Fruit fly (Drosophila melanogaster) whole organism, embryonic: Measurements from ENCODE around the gene Socs36E.

Experiments
- Adf1 ChIP-seq: fragments of 200-800 bp; sonication (Bioruptor generic); IDR thresholded peaks from 2 replicates; pipeline ENCODE4 v1.3.6; 2022; ENCODE audit warnings: missing biosample characterization, missing genetic modification characterization
- CG10979 ChIP-seq: fragments of 200-800 bp; sonication (Bioruptor generic); optimal IDR thresholded peaks from 2 replicates; lab custom pipeline; 2018; ENCODE audit warnings: missing biosample characterization, mild to moderate bottlenecking, missing genetic modification characterization, moderate library complexity
- CG12236 ChIP-seq: fragments of 200-800 bp; sonication (Bioruptor generic); optimal IDR thresholded peaks from 2 replicates; lab custom pipeline; 2016; ENCODE audit warnings: missing biosample characterization, missing genetic modification characterization
- CG12744 ChIP-seq: fragments of 200-800 bp; sonication (Bioruptor generic); optimal IDR thresholded peaks from 2 replicates; lab custom pipeline; 2016; ENCODE audit warnings: missing biosample characterization, missing genetic modification characterization
- CG13894 ChIP-seq: fragments of 200-800 bp; sonication (Bioruptor generic); optimal IDR thresholded peaks from 3 replicates; lab custom pipeline; 2018; ENCODE audit warnings: missing biosample characterization, mild to moderate bottlenecking, missing genetic modification characterization, moderate library complexity
- CG14860 ChIP-seq: fragments of 200-800 bp; sonication (Bioruptor generic); IDR thresholded peaks from 3 replicates; pipeline ENCODE4 v1.3.6; 2022; ENCODE audit warnings: missing biosample characterization, missing genetic modification characterization; ENCODE audit not compliant: partially characterized antibody
- CG16815 ChIP-seq: fragments of 200-800 bp; sonication (Bioruptor generic); optimal IDR thresholded peaks from 3 replicates; lab custom pipeline; 2017; ENCODE audit warnings: missing biosample characterization, mild to moderate bottlenecking, missing genetic modification characterization
- CG17568 ChIP-seq: fragments of 200-800 bp; sonication (Bioruptor generic); optimal IDR thresholded peaks from 2 replicates; lab custom pipeline; 2018; ENCODE audit warnings: missing biosample characterization, mild to moderate bottlenecking, missing genetic modification characterization, moderate library complexity
- CG31224 ChIP-seq: fragments of 200-800 bp; sonication (Bioruptor generic); IDR thresholded peaks from 2 replicates; pipeline ENCODE4 v1.3.6; 2022; ENCODE audit warnings: missing biosample characterization, missing genetic modification characterization
- CG32532 ChIP-seq: fragments of 200-800 bp; sonication (Bioruptor generic); IDR thresholded peaks from 2 replicates; pipeline ENCODE4 v1.3.6; 2022; ENCODE audit warnings: missing biosample characterization, missing genetic modification characterization
- CG4282 ChIP-seq: fragments of 200-800 bp; sonication (Bioruptor generic); optimal IDR thresholded peaks from 2 replicates; lab custom pipeline; 2016; ENCODE audit warnings: missing biosample characterization, missing genetic modification characterization
- CG6765 ChIP-seq: fragments of 200-800 bp; sonication (Bioruptor generic); optimal IDR thresholded peaks from 3 replicates; lab custom pipeline; 2017; ENCODE audit warnings: missing biosample characterization, mild to moderate bottlenecking, missing genetic modification characterization
- CG8089 ChIP-seq: fragments of 200-800 bp; sonication (Bioruptor generic); optimal IDR thresholded peaks from 3 replicates; lab custom pipeline; 2016; ENCODE audit warnings: missing biosample characterization, missing genetic modification characterization
- CG8388 ChIP-seq: fragments of 200-800 bp; sonication (Bioruptor generic); optimal IDR thresholded peaks from 2 replicates; lab custom pipeline; 2019; ENCODE audit warnings: missing biosample characterization, mild to moderate bottlenecking, missing genetic modification characterization, moderate library complexity
- CG8765 ChIP-seq: fragments of 200-800 bp; sonication (Bioruptor generic); IDR thresholded peaks from 2 replicates; pipeline ENCODE4 v1.3.6; 2022; ENCODE audit warnings: missing biosample characterization, missing genetic modification characterization
- CG9609 ChIP-seq: fragments of 200-800 bp; sonication (Bioruptor generic); optimal IDR thresholded peaks from 3 replicates; lab custom pipeline; 2016; ENCODE audit warnings: missing biosample characterization, missing genetic modification characterization
- CG9727 ChIP-seq: fragments of 200-800 bp; sonication (Bioruptor generic); optimal IDR thresholded peaks from 3 replicates; lab custom pipeline; 2017; ENCODE audit warnings: missing biosample characterization, mild to moderate bottlenecking, missing genetic modification characterization
- Dfd ChIP-seq, 2 experiments: fragments of >200 bp; optimal IDR thresholded peaks; 2 replicates each; lab custom pipeline; 2017; ENCODE audit warnings: missing biosample characterization in 2 of 2, missing genetic modification characterization in 2 of 2
- Dip2 ChIP-seq: fragments of 200-800 bp; sonication (Bioruptor generic); IDR thresholded peaks from 2 replicates; pipeline ENCODE4 v1.3.6; 2022; ENCODE audit warnings: missing biosample characterization, missing genetic modification characterization
- Doc3 ChIP-seq: fragments of 200-800 bp; sonication (Bioruptor generic); IDR thresholded peaks from 3 replicates; pipeline ENCODE4 v1.3.6; 2022; ENCODE audit warnings: missing biosample characterization, missing genetic modification characterization; ENCODE audit not compliant: partially characterized antibody
- HHEX ChIP-seq: fragments of 200-800 bp; sonication (Bioruptor generic); optimal IDR thresholded peaks from 3 replicates; lab custom pipeline; 2017; ENCODE audit warnings: missing biosample characterization, mild to moderate bottlenecking, missing genetic modification characterization, missing genetic modification reagents
- Hr78 ChIP-seq, 2 experiments: fragments of 200-800 bp in 1 of 2; fragments of >200 bp in 1 of 2; sonication (Bioruptor generic) in 1 of 2; optimal IDR thresholded peaks; 2 replicates each; lab custom pipeline; 2017 to 2019; ENCODE audit warnings: missing biosample characterization in 2 of 2, missing genetic modification characterization in 2 of 2, mild to moderate bottlenecking in 1 of 2, moderate library complexity in 1 of 2
- Oli ChIP-seq: fragments of 200-800 bp; sonication (Bioruptor generic); optimal IDR thresholded peaks from 2 replicates; lab custom pipeline; 2018; ENCODE audit warnings: missing biosample characterization, mild to moderate bottlenecking, missing genetic modification characterization, moderate library complexity
- Rx ChIP-seq: fragments of 200-800 bp; sonication (Bioruptor generic); IDR thresholded peaks from 2 replicates; pipeline ENCODE4 v1.3.6; 2022; ENCODE audit warnings: missing biosample characterization, missing genetic modification characterization
- Spps ChIP-seq: fragments of 200-800 bp; sonication (Bioruptor generic); optimal IDR thresholded peaks from 2 replicates; lab custom pipeline; 2018; ENCODE audit warnings: missing biosample characterization, mild to moderate bottlenecking, missing genetic modification characterization
- ac ChIP-seq: fragments of 200-800 bp; sonication (Bioruptor generic); optimal IDR thresholded peaks from 3 replicates; lab custom pipeline; 2017; ENCODE audit warnings: missing biosample characterization, mild to moderate bottlenecking, missing genetic modification characterization
- ara ChIP-seq: fragments of 200-800 bp; sonication (Bioruptor generic); IDR thresholded peaks from 2 replicates; pipeline ENCODE4 v1.3.6; 2022; ENCODE audit warnings: missing biosample characterization, missing genetic modification characterization
- ash1 ChIP-seq: fragments of 200-800 bp; sonication (Bioruptor generic); optimal IDR thresholded peaks from 2 replicates; lab custom pipeline; 2018; ENCODE audit warnings: missing biosample characterization, mild to moderate bottlenecking, missing genetic modification characterization
- ato ChIP-seq: fragments of 200-800 bp; sonication (Bioruptor generic); IDR thresholded peaks from 2 replicates; pipeline ENCODE4 v1.3.6; 2022; ENCODE audit warnings: missing biosample characterization, missing genetic modification characterization; ENCODE audit not compliant: partially characterized antibody
- cg ChIP-seq: fragments of 200-800 bp; sonication (Bioruptor generic); optimal IDR thresholded peaks from 3 replicates; lab custom pipeline; 2019; ENCODE audit warnings: missing biosample characterization, mild to moderate bottlenecking, missing genetic modification characterization, moderate library complexity
- dimm ChIP-seq: fragments of 200-800 bp; sonication (Bioruptor generic); IDR thresholded peaks from 2 replicates; pipeline ENCODE4 v1.3.6; 2022; ENCODE audit warnings: missing biosample characterization, missing genetic modification characterization
- dm ChIP-seq: fragments of 200-800 bp; sonication (Bioruptor generic); optimal IDR thresholded peaks from 3 replicates; lab custom pipeline; 2016; ENCODE audit warnings: missing biosample characterization, missing genetic modification characterization
- ewg ChIP-seq: fragments of 200-800 bp; sonication (Bioruptor generic); optimal IDR thresholded peaks from 3 replicates; lab custom pipeline; 2017; ENCODE audit warnings: mild to moderate bottlenecking, missing biosample characterization, missing genetic modification reagents, missing genetic modification characterization
- eyg ChIP-seq: fragments of 200-800 bp; sonication (Bioruptor generic); optimal IDR thresholded peaks from 3 replicates; lab custom pipeline; 2016; ENCODE audit warnings: missing biosample characterization, missing genetic modification characterization
- gem ChIP-seq: fragments of 200-800 bp; sonication (Bioruptor generic); optimal IDR thresholded peaks from 2 replicates; lab custom pipeline; 2019; ENCODE audit warnings: missing biosample characterization, mild to moderate bottlenecking, missing genetic modification characterization, moderate library complexity
- mam ChIP-seq: fragments of 200-800 bp; sonication (Bioruptor generic); optimal IDR thresholded peaks from 3 replicates; lab custom pipeline; 2016; ENCODE audit warnings: missing biosample characterization, missing genetic modification characterization
- mld ChIP-seq: fragments of 200-800 bp; sonication (Bioruptor generic); IDR thresholded peaks from 3 replicates; pipeline ENCODE4 v1.3.6; 2022; ENCODE audit warnings: missing biosample characterization, missing genetic modification characterization; ENCODE audit not compliant: partially characterized antibody
- phol ChIP-seq: fragments of 200-800 bp; sonication (Bioruptor generic); optimal IDR thresholded peaks from 3 replicates; lab custom pipeline; 2018; ENCODE audit warnings: missing biosample characterization, mild to moderate bottlenecking, missing genetic modification characterization, moderate library complexity
- repo ChIP-seq: fragments of 200-800 bp; sonication (Bioruptor generic); optimal IDR thresholded peaks from 2 replicates; lab custom pipeline; 2016; ENCODE audit warnings: missing biosample characterization, missing genetic modification characterization
- stc ChIP-seq: fragments of 200-800 bp; sonication (Bioruptor generic); IDR thresholded peaks from 2 replicates; pipeline ENCODE4 v1.3.6; 2022; ENCODE audit warnings: missing biosample characterization, missing genetic modification characterization
- vvl ChIP-seq: fragments of 200-800 bp; sonication (Bioruptor generic); IDR thresholded peaks from 2 replicates; pipeline ENCODE4 v1.3.6; 2022; ENCODE audit warnings: missing biosample characterization, missing genetic modification characterization

Socs36E gene

dm6 chr2L:18151134-18151825, 937 bp downstream of the Socs36E start (continued):
- peak; percentile 76 for TF ChIP-seq CG32532 (GFP tag; lab: Robert Waterston, UW)
- TF ChIP-seq Spps (tag; lab: Kevin White, UChicago) = no peak
- TF ChIP-seq stc = no peak
- TF ChIP-seq ash1 (GFP tag; lab: Kevin White, UChicago) = no peak
- TF ChIP-seq dimm (GFP tag; lab: Robert Waterston, UW) = no peak
- no peak for TF ChIP-seq CG6765 (GFP tag; lab: Kevin White, UChicago)
- no peak for TF ChIP-seq CG14860
- TF ChIP-seq ewg (GFP tag; lab: Kevin White, UChicago) = peak; percentile 34
- TF ChIP-seq CG10979 (tag; lab: Kevin White, UChicago) = no peak
- no peak for TF ChIP-seq mld (GFP tag; lab: Robert Waterston, UW)
- TF ChIP-seq mam = peak; percentile 73
- peak; percentile 80 for TF ChIP-seq CG13894 (tag; lab: Kevin White, UChicago)
- peak; percentile 62 for TF ChIP-seq dm (GFP tag; lab: Kevin White, UChicago)
- peak; percentile 66 for TF ChIP-seq CG8089
- peak; percentile 39; the same call in 1 of the 2 replicates for TF ChIP-seq CG31224
- peak; percentile 29; the same call in 1 of the 2 replicates for TF ChIP-seq ato (GFP tag; lab: Robert Waterston, UW)
- TF ChIP-seq CG17568 (GFP tag; lab: Kevin White, UChicago) = no peak
- peak; percentile 33 for TF ChIP-seq Oli (tag; lab: Kevin White, UChicago)
- no peak for TF ChIP-seq CG8388 (GFP tag; lab: Kevin White, UChicago)
- no peak for TF ChIP-seq HHEX (GFP tag; lab: Kevin White, UChicago)
- no peak for TF ChIP-seq Dip2
- peak; percentile 32 for TF ChIP-seq CG16815 (GFP tag; lab: Kevin White, UChicago)
- TF ChIP-seq eyg = peak; percentile 28
- peak; percentile 77 for TF ChIP-seq ac (GFP tag; lab: Kevin White, UChicago)
- TF ChIP-seq Doc3 (GFP tag; lab: Robert Waterston, UW) = no peak
- peak; percentile 69 for TF ChIP-seq CG9609
- TF ChIP-seq CG12236 = peak; percentile 1
- peak; percentile 62; the same call in 1 of the 2 replicates for TF ChIP-seq Rx
- TF ChIP-seq CG12744 (GFP tag; lab: Kevin White, UChicago) = peak; percentile 24
- TF ChIP-seq repo = no peak
- peak; percentile 35; the same call in 1 of the 2 replicates for TF ChIP-seq ara (GFP tag; lab: Robert Waterston, UW)
- peak; percentile 56; the same call in 1 of the 2 replicates for TF ChIP-seq CG8765 (GFP tag; lab: Robert Waterston, UW)
- TF ChIP-seq Adf1 (GFP tag; lab: Robert Waterston, UW) = peak; percentile 66
- peak; percentile 47 for TF ChIP-seq vvl
- peak; percentile 23 for TF ChIP-seq phol (tag; lab: Kevin White, UChicago)
- no peak for TF ChIP-seq gem
- no peak for TF ChIP-seq Dfd (GFP tag; optimal IDR thresholded peaks at IDR 0.05; lab: Kevin White, UChicago)
- TF ChIP-seq cg (GFP tag; lab: Kevin White, UChicago) = peak; percentile 100
- TF ChIP-seq Hr78 (GFP tag; optimal IDR thresholded peaks at IDR 0.05; lab: Kevin White, UChicago) = no peak
- TF ChIP-seq CG9727 (GFP tag; lab: Kevin White, UChicago) = peak; percentile 41
- peak; percentile 13 for TF ChIP-seq CG4282
